Fruit fly (Drosophila melanogaster) whole organism, embryonic: ENCODE data around the gene CG43062.
A peak's percentile ranks its signal among the peaks of the same experiment; 100 is the strongest.

Experiments used
- Awh ChIP-seq: fragments of 200-800 bp; sonication (Bioruptor generic); IDR thresholded peaks from 2 replicates; pipeline ENCODE4, ENCODE4 v1.3.6; 2022; ENCODE audit warnings: missing biosample characterization, missing genetic modification characterization
- CG13624 ChIP-seq: fragments of 200-800 bp; sonication (Bioruptor generic); optimal IDR thresholded peaks from 2 replicates; lab custom pipeline; 2016; ENCODE audit warnings: missing biosample characterization, missing genetic modification characterization
- CG13894 ChIP-seq: fragments of 200-800 bp; sonication (Bioruptor generic); optimal IDR thresholded peaks from 3 replicates; lab custom pipeline; 2018; ENCODE audit warnings: missing biosample characterization, mild to moderate bottlenecking, missing genetic modification characterization, moderate library complexity
- CG14014 ChIP-seq: fragments of 200-800 bp; sonication (Bioruptor generic); IDR thresholded peaks from 2 replicates; pipeline ENCODE4 v1.3.6; 2022; ENCODE audit warnings: missing biosample characterization, missing genetic modification characterization
- CG14860 ChIP-seq: fragments of 200-800 bp; sonication (Bioruptor generic); IDR thresholded peaks from 3 replicates; pipeline ENCODE4 v1.3.6; 2022; ENCODE audit warnings: missing biosample characterization, missing genetic modification characterization; ENCODE audit not compliant: partially characterized antibody
- CG17385 ChIP-seq: fragments of 200-800 bp; sonication (Bioruptor generic); optimal IDR thresholded peaks from 3 replicates; lab custom pipeline; 2018; ENCODE audit warnings: missing biosample characterization, mild to moderate bottlenecking, missing genetic modification characterization
- CG2889 ChIP-seq: fragments of 200-800 bp; sonication (Bioruptor generic); IDR thresholded peaks from 3 replicates; pipeline ENCODE4 v1.3.6; 2022; ENCODE audit warnings: missing biosample characterization, missing genetic modification characterization
- CG31365 ChIP-seq: fragments of 200-800 bp; sonication (Bioruptor generic); optimal IDR thresholded peaks from 2 replicates; lab custom pipeline; 2018; ENCODE audit warnings: missing biosample characterization, mild to moderate bottlenecking, missing genetic modification characterization
- CG32532 ChIP-seq: fragments of 200-800 bp; sonication (Bioruptor generic); IDR thresholded peaks from 2 replicates; pipeline ENCODE4 v1.3.6; 2022; ENCODE audit warnings: missing biosample characterization, missing genetic modification characterization
- CG32772 ChIP-seq: fragments of 200-800 bp; sonication (Bioruptor generic); IDR thresholded peaks from 2 replicates; pipeline ENCODE4 v1.3.6; 2022; ENCODE audit warnings: missing biosample characterization, missing genetic modification characterization
- CG3726 ChIP-seq: fragments of 200-800 bp; sonication (Bioruptor generic); IDR thresholded peaks from 3 replicates; pipeline ENCODE4, ENCODE4 v1.3.6; 2022; ENCODE audit warnings: missing biosample characterization, missing genetic modification characterization
- CG3847 ChIP-seq: fragments of 200-800 bp; sonication (Bioruptor generic); IDR thresholded peaks from 2 replicates; pipeline ENCODE4 v1.3.6; 2022; ENCODE audit warnings: missing biosample characterization, missing genetic modification characterization
- CG4730 ChIP-seq: fragments of 200-800 bp; sonication (Bioruptor generic); IDR thresholded peaks from 2 replicates; pipeline ENCODE4 v1.3.6; 2022; ENCODE audit warnings: missing biosample characterization, missing genetic modification characterization
- CG6765 ChIP-seq: fragments of 200-800 bp; sonication (Bioruptor generic); optimal IDR thresholded peaks from 3 replicates; lab custom pipeline; 2017; ENCODE audit warnings: missing biosample characterization, mild to moderate bottlenecking, missing genetic modification characterization
- CG8944 ChIP-seq: fragments of 200-800 bp; sonication (Bioruptor generic); optimal IDR thresholded peaks from 3 replicates; lab custom pipeline; 2016; ENCODE audit warnings: missing biosample characterization, missing genetic modification characterization
- Chrac-16 ChIP-seq: fragments of 200-800 bp; sonication (Bioruptor generic); optimal IDR thresholded peaks from 3 replicates; lab custom pipeline; 2016; ENCODE audit warnings: missing biosample characterization, missing genetic modification characterization
- ERR ChIP-seq: fragments of 200-800 bp; sonication (Bioruptor generic); optimal IDR thresholded peaks from 2 replicates; lab custom pipeline; 2016; ENCODE audit warnings: missing biosample characterization, missing genetic modification characterization
- Fer2 ChIP-seq: fragments of 200-800 bp; sonication (Bioruptor generic); optimal IDR thresholded peaks from 2 replicates; lab custom pipeline; 2018; ENCODE audit warnings: missing biosample characterization, mild to moderate bottlenecking, missing genetic modification characterization, moderate library complexity
- Hmr ChIP-seq: fragments of 200-800 bp; sonication (Bioruptor generic); optimal IDR thresholded peaks from 3 replicates; lab custom pipeline; 2017; ENCODE audit warnings: mild to moderate bottlenecking, missing biosample characterization, missing genetic modification reagents, missing genetic modification characterization
- Hr51 ChIP-seq, 2 experiments: fragments of 200-800 bp; sonication (Bioruptor generic); optimal IDR thresholded peaks; 2 replicates in 1 of 2; 3 replicates in 1 of 2; lab custom pipeline; 2016 to 2018; ENCODE audit warnings: missing biosample characterization in 2 of 2, missing genetic modification characterization in 2 of 2, mild to moderate bottlenecking in 1 of 2, moderate library complexity in 1 of 2
- Hr78 ChIP-seq, 2 experiments: fragments of 200-800 bp in 1 of 2; fragments of >200 bp in 1 of 2; sonication (Bioruptor generic) in 1 of 2; optimal IDR thresholded peaks; 2 replicates each; lab custom pipeline; 2017 to 2019; ENCODE audit warnings: missing biosample characterization in 2 of 2, missing genetic modification characterization in 2 of 2, mild to moderate bottlenecking in 1 of 2, moderate library complexity in 1 of 2
- NC2β ChIP-seq: fragments of 200-800 bp; sonication (Bioruptor generic); optimal IDR thresholded peaks from 2 replicates; lab custom pipeline; 2016; ENCODE audit warnings: missing biosample characterization, missing genetic modification characterization
- Neu2 ChIP-seq: fragments of 200-800 bp; sonication (Bioruptor generic); optimal IDR thresholded peaks from 3 replicates; lab custom pipeline; 2016; ENCODE audit warnings: missing biosample characterization, missing genetic modification characterization, borderline replicate concordance
- NfI ChIP-seq: fragments of 200-800 bp; sonication (Bioruptor generic); optimal IDR thresholded peaks from 3 replicates; lab custom pipeline; 2018; ENCODE audit warnings: missing biosample characterization, mild to moderate bottlenecking, missing genetic modification characterization, moderate library complexity
- Ptx1 ChIP-seq: fragments of 200-800 bp; sonication (Bioruptor generic); IDR thresholded peaks from 2 replicates; pipeline ENCODE4 v1.3.6; 2022; ENCODE audit warnings: missing biosample characterization, missing genetic modification characterization
- Xbp1 ChIP-seq: fragments of 200-800 bp; sonication (Bioruptor generic); optimal IDR thresholded peaks from 3 replicates; lab custom pipeline; 2016; ENCODE audit warnings: missing biosample characterization, mild to moderate bottlenecking, missing genetic modification characterization
- br ChIP-seq: fragments of >200 bp; optimal IDR thresholded peaks from 2 replicates; lab custom pipeline; 2017
- cato ChIP-seq: fragments of 200-800 bp; sonication (Bioruptor generic); optimal IDR thresholded peaks from 2 replicates; lab custom pipeline; 2016; ENCODE audit warnings: missing biosample characterization, missing genetic modification characterization, borderline replicate concordance
- crc ChIP-seq: fragments of 200-800 bp; sonication (Bioruptor generic); optimal IDR thresholded peaks from 2 replicates; lab custom pipeline; 2016; ENCODE audit warnings: missing biosample characterization, missing genetic modification characterization
- eve ChIP-seq, 2 experiments: fragments of >200 bp; optimal IDR thresholded peaks; 2 replicates each; lab custom pipeline; 2017; ENCODE audit warnings: missing biosample characterization in 2 of 2, missing genetic modification characterization in 2 of 2
- gcm ChIP-seq: fragments of 200-800 bp; sonication (Bioruptor generic); optimal IDR thresholded peaks from 2 replicates; lab custom pipeline; 2019; ENCODE audit warnings: missing biosample characterization, mild to moderate bottlenecking, missing genetic modification characterization, moderate library complexity
- insv ChIP-seq, 2 experiments: fragments of 200-800 bp; sonication (Bioruptor generic); optimal IDR thresholded peaks; 3 replicates each; lab custom pipeline; 2016 to 2018; ENCODE audit warnings: missing biosample characterization in 2 of 2, missing genetic modification characterization in 2 of 2
- kah ChIP-seq: fragments of 200-800 bp; sonication (Bioruptor generic); optimal IDR thresholded peaks from 2 replicates; lab custom pipeline; 2018; ENCODE audit warnings: missing biosample characterization, mild to moderate bottlenecking, missing genetic modification characterization
- kay ChIP-seq: fragments of 200-800 bp; sonication (Bioruptor generic); optimal IDR thresholded peaks from 2 replicates; lab custom pipeline; 2016; ENCODE audit warnings: missing biosample characterization, missing genetic modification characterization
- lbe ChIP-seq: fragments of 200-800 bp; sonication (Bioruptor generic); optimal IDR thresholded peaks from 2 replicates; lab custom pipeline; 2016; ENCODE audit warnings: missing biosample characterization, mild to moderate bottlenecking, missing genetic modification characterization
- mld ChIP-seq: fragments of 200-800 bp; sonication (Bioruptor generic); IDR thresholded peaks from 3 replicates; pipeline ENCODE4 v1.3.6; 2022; ENCODE audit warnings: missing biosample characterization, missing genetic modification characterization; ENCODE audit not compliant: partially characterized antibody
- onecut ChIP-seq: fragments of 200-800 bp; sonication (Bioruptor generic); IDR thresholded peaks from 2 replicates; pipeline ENCODE4 v1.3.6; 2022; ENCODE audit warnings: missing biosample characterization, missing genetic modification characterization
- p53 ChIP-seq: fragments of 200-800 bp; sonication (Bioruptor generic); optimal IDR thresholded peaks from 2 replicates; lab custom pipeline; 2016; ENCODE audit warnings: missing biosample characterization, missing genetic modification characterization
- pfk ChIP-seq: fragments of 200-800 bp; sonication (Bioruptor generic); optimal IDR thresholded peaks from 2 replicates; lab custom pipeline; 2018; ENCODE audit warnings: missing biosample characterization, mild to moderate bottlenecking, missing genetic modification characterization, moderate library complexity
- pita ChIP-seq: fragments of 200-800 bp; sonication (Bioruptor generic); optimal IDR thresholded peaks from 2 replicates; lab custom pipeline; 2017; ENCODE audit warnings: missing biosample characterization, mild to moderate bottlenecking, missing genetic modification characterization
- psq ChIP-seq: fragments of 200-800 bp; sonication (Bioruptor generic); optimal IDR thresholded peaks from 2 replicates; lab custom pipeline; 2017; ENCODE audit warnings: missing biosample characterization, missing genetic modification characterization
- pzg ChIP-seq: fragments of 200-800 bp; sonication (Bioruptor generic); optimal IDR thresholded peaks from 3 replicates; lab custom pipeline; 2018; ENCODE audit warnings: missing biosample characterization, mild to moderate bottlenecking, missing genetic modification characterization, moderate library complexity
- sisA ChIP-seq: fragments of 200-800 bp; sonication (Bioruptor generic); IDR thresholded peaks from 2 replicates; pipeline ENCODE4 v1.3.6; 2022; ENCODE audit warnings: missing biosample characterization, missing genetic modification characterization
- slbo ChIP-seq: fragments of 200-800 bp; sonication (Bioruptor generic); IDR thresholded peaks from 2 replicates; pipeline ENCODE4 v1.3.6; 2022; ENCODE audit warnings: missing biosample characterization, missing genetic modification characterization
- slou ChIP-seq: fragments of 200-800 bp; sonication (Bioruptor generic); optimal IDR thresholded peaks from 3 replicates; lab custom pipeline; 2016; ENCODE audit warnings: missing biosample characterization, missing genetic modification characterization
- stc ChIP-seq: fragments of 200-800 bp; sonication (Bioruptor generic); IDR thresholded peaks from 2 replicates; pipeline ENCODE4 v1.3.6; 2022; ENCODE audit warnings: missing biosample characterization, missing genetic modification characterization
- stwl ChIP-seq: fragments of 200-800 bp; sonication (Bioruptor generic); optimal IDR thresholded peaks from 3 replicates; lab custom pipeline; 2018; ENCODE audit warnings: missing biosample characterization, mild to moderate bottlenecking, missing genetic modification characterization, moderate library complexity
- tap ChIP-seq: fragments of 200-800 bp; optimal IDR thresholded peaks from 3 replicates; lab custom pipeline; 2019; ENCODE audit warnings: missing biosample characterization, mild to moderate bottlenecking, missing genetic modification characterization, moderate library complexity
- tup ChIP-seq: fragments of 200-800 bp; sonication (Bioruptor generic); optimal IDR thresholded peaks from 2 replicates; lab custom pipeline; 2016; ENCODE audit warnings: missing biosample characterization, mild to moderate bottlenecking, missing genetic modification characterization, moderate library complexity
- tx ChIP-seq: fragments of 200-800 bp; sonication (Bioruptor generic); optimal IDR thresholded peaks from 2 replicates; lab custom pipeline; 2016; ENCODE audit warnings: missing biosample characterization, missing genetic modification characterization
- wdn ChIP-seq: fragments of 200-800 bp; sonication (Bioruptor generic); IDR thresholded peaks from 2 replicates; pipeline ENCODE4 v1.3.6; 2022; ENCODE audit warnings: missing biosample characterization, missing genetic modification characterization
- zf30C ChIP-seq: fragments of 200-800 bp; sonication (Bioruptor generic); optimal IDR thresholded peaks from 3 replicates; lab custom pipeline; 2018; ENCODE audit warnings: missing biosample characterization, mild to moderate bottlenecking, missing genetic modification characterization

The CG43062 gene

DNA sequence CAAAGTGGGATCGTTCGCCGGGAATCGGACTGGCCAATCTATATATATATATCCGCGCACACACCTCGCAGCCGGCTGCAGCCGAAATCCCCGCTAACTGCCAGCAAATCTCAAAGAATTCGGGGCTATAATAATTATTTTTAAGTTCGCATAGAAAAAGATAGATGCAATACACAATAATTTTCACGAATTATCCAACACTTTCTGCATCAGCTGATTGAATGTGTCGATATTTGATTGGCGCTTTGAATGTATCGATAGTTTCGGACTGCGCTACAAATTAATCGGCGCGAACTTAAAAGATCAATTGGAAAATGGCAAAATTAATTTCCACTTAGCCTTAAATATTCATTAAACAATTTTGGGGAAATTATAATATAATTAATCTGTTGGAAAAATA, 46.6 kb downstream of the CG43062 start, which contains the start of gene Sbf (continued):
- TF ChIP-seq CG14860 (peak; percentile 77), Fer2 (tag; lab: Kevin White, UChicago) (no peak), Hr78 (GFP tag; optimal IDR thresholded peaks at IDR 0.05; lab: Kevin White, UChicago) (no peak), CG8944 (GFP tag; lab: Kevin White, UChicago) (no peak), CG32772 (GFP tag; lab: Robert Waterston, UW) (no peak), ERR (GFP tag; lab: Kevin White, UChicago) (no peak), crc (GFP tag; lab: Kevin White, UChicago) (no peak), CG3726 (GFP tag; lab: Robert Waterston, UW) (no peak), slbo (GFP tag; lab: Robert Waterston, UW) (peak; percentile 28; the same call in 1 of the 2 replicates), kay (GFP tag; lab: Kevin White, UChicago) (no peak), CG13624 (GFP tag; lab: Kevin White, UChicago) (peak; percentile 31), eve (GFP tag; optimal IDR thresholded peaks at IDR 0.05; lab: Kevin White, UChicago) (no peak), zf30C (GFP tag; lab: Kevin White, UChicago) (no peak), pfk (GFP tag; lab: Kevin White, UChicago) (no peak), CG31365 (no peak), mld (peak; percentile 79; the same call in 2 of the 3 replicates), stwl (tag; lab: Kevin White, UChicago) (peak; percentile 79), Neu2 (no peak), insv (GFP tag; optimal IDR thresholded peaks at IDR 0.05; lab: Kevin White, UChicago) (no peak), onecut (no peak), NfI (no peak), CG13894 (tag; lab: Kevin White, UChicago) (no peak), tx (GFP tag; lab: Kevin White, UChicago) (no peak), cato (GFP tag; lab: Kevin White, UChicago) (no peak), slou (GFP tag; lab: Kevin White, UChicago) (no peak), CG32532 (GFP tag; lab: Robert Waterston, UW) (no peak), psq (GFP tag; lab: Kevin White, UChicago) (no peak), Chrac-16 (GFP tag; lab: Kevin White, UChicago) (no peak), wdn (GFP tag; lab: Robert Waterston, UW) (no peak), Xbp1 (GFP tag; lab: Kevin White, UChicago) (no peak), pzg (GFP tag; lab: Kevin White, UChicago) (peak; percentile 89), Hmr (GFP tag; lab: Kevin White, UChicago) (no peak), kah (GFP tag; lab: Kevin White, UChicago) (no peak), sisA (GFP tag; lab: Robert Waterston, UW) (no peak), gcm (no peak), Hr51 (GFP tag; optimal IDR thresholded peaks at IDR 0.05; lab: Kevin White, UChicago) (no peak), CG4730 (no peak), CG14014 (GFP tag; lab: Robert Waterston, UW) (0 out of 2 replicates have a peak, but pooled peaks have one; percentile 8), Awh (GFP tag; lab: Robert Waterston, UW) (no peak), pita (GFP tag; lab: Kevin White, UChicago) (no peak), tup (GFP tag; lab: Kevin White, UChicago) (no peak), CG17385 (GFP tag; lab: Kevin White, UChicago) (no peak), br (lab: Kevin White, UChicago) (no peak), stc (no peak), Ptx1 (GFP tag; lab: Robert Waterston, UW) (no peak), tap (no peak), CG3847 (peak; percentile 58; the same call in 1 of the 2 replicates), lbe (peak; percentile 57), CG6765 (GFP tag; lab: Kevin White, UChicago) (no peak), NC2β (GFP tag; lab: Kevin White, UChicago) (no peak), p53 (GFP tag; lab: Kevin White, UChicago) (no peak), CG2889 (GFP tag; lab: Robert Waterston, UW) (no peak)
